5 worm cellular contexts compared by ENCODE assay signal in the genomic region with DNA sequence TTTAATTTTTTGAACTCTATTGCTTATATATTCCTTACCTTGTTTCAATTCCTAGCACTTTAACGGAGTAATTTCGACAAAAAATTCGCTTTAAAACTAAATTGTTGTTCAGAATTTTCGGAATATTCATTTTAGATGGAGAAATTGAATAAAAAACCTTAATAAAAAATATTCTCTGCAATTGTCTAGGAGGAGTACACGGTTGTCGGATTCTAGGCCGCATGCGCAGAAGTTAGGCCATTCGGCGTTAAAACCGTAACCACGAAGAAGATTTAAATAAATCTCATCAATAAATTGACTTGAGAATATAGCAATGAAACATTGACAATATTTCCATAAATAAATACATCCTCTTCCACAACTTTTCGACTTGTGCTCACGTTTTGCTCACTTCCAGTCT.
A peak's percentile ranks its signal among the peaks of the same experiment; 100 is the strongest.
TF ChIP-seq lines count a peak whose summit lies in the region.

A gene (minus strand): TSS at position 151 of the 400 bp plus-strand sequence.
A gene (plus strand): TSS at position 240 of the 400 bp plus-strand sequence.

TF ChIP-seq in whole organism, L1 larva, 84 proteins besides CTCF, POLR2A, EP300 and RAD21 (continues in another document):
- TF ChIP-seq elt-2 (tag; optimal IDR thresholded peaks at IDR 0.05; lab: Kevin White, UChicago), result peak; percentile 67
- no peak for TF ChIP-seq egl-13 (tag; optimal IDR thresholded peaks at IDR 0.05; lab: Kevin White, UChicago)
- no peak for TF ChIP-seq unc-30 (tag; optimal IDR thresholded peaks at IDR 0.05; lab: Kevin White, UChicago)
- peak; percentile 90 for TF ChIP-seq dsc-1 (tag; optimal IDR thresholded peaks at IDR 0.05; lab: Kevin White, UChicago)
- no peak for TF ChIP-seq sptf-1 (tag; optimal IDR thresholded peaks at IDR 0.05; lab: Kevin White, UChicago)
- TF ChIP-seq elt-3 (tag; optimal IDR thresholded peaks at IDR 0.05; lab: Kevin White, UChicago), result peak in 1 of 6 experiments; percentile 60
- peak; percentile 87 for TF ChIP-seq nhr-71 (tag; optimal IDR thresholded peaks at IDR 0.05; lab: Kevin White, UChicago)
- TF ChIP-seq irx-1 (tag; optimal IDR thresholded peaks at IDR 0.05; lab: Kevin White, UChicago), result peak; percentile 93
- TF ChIP-seq ztf-4 (tag; optimal IDR thresholded peaks at IDR 0.05; lab: Kevin White, UChicago), result no peak
- TF ChIP-seq alr-1 (tag; optimal IDR thresholded peaks at IDR 0.05; lab: Kevin White, UChicago; ENCODE audit: borderline replicate concordance), result no peak
- no peak for TF ChIP-seq nhr-237 (tag; optimal IDR thresholded peaks at IDR 0.05; lab: Kevin White, UChicago)
- TF ChIP-seq nhr-12 (tag; optimal IDR thresholded peaks at IDR 0.05; lab: Kevin White, UChicago), result no peak
- TF ChIP-seq efl-3 (GFP tag; optimal IDR thresholded peaks at IDR 0.05; lab: Kevin White, UChicago), result peak; percentile 54
- TF ChIP-seq fos-1 (tag; optimal IDR thresholded peaks at IDR 0.05; lab: Kevin White, UChicago), result no peak
- peak; percentile 46 for TF ChIP-seq unc-86 (tag; optimal IDR thresholded peaks at IDR 0.05; lab: Kevin White, UChicago)
- TF ChIP-seq swsn-7 (tag; optimal IDR thresholded peaks at IDR 0.05; lab: Kevin White, UChicago), result peak; percentile 83
- peak; percentile 92 for TF ChIP-seq ceh-90 (tag; optimal IDR thresholded peaks at IDR 0.05; lab: Kevin White, UChicago)

TF ChIP-seq in whole organism, L3 larva, 47 proteins besides CTCF, POLR2A, EP300 and RAD21 (continues in another document):
- TF ChIP-seq mdl-1 (tag; optimal IDR thresholded peaks at IDR 0.05; lab: Kevin White, UChicago) (no peak), nhr-77 (tag; optimal IDR thresholded peaks at IDR 0.05; lab: Kevin White, UChicago) (no peak), nhr-76 (tag; optimal IDR thresholded peaks at IDR 0.05; lab: Kevin White, UChicago) (no peak), pha-4 (tag; optimal IDR thresholded peaks at IDR 0.05; lab: Kevin White, UChicago) (peak; percentile 66), snpc-4 (tag; optimal IDR thresholded peaks at IDR 0.05; lab: Kevin White, UChicago) (peak; percentile 62), skn-1 (tag; optimal IDR thresholded peaks at IDR 0.05; lab: Kevin White, UChicago) (no peak), elt-2 (tag; optimal IDR thresholded peaks at IDR 0.05; lab: Kevin White, UChicago) (peak; percentile 41), sea-2 (GFP tag; optimal IDR thresholded peaks at IDR 0.05; lab: Kevin White, UChicago) (no peak), nhr-25 (tag; optimal IDR thresholded peaks at IDR 0.05; lab: Kevin White, UChicago) (peak; percentile 8), elt-3 (tag; optimal IDR thresholded peaks at IDR 0.05; lab: Kevin White, UChicago) (no peak), nfya-1 (tag; optimal IDR thresholded peaks at IDR 0.05; lab: Kevin White, UChicago; ENCODE audit: insufficient read depth) (peak; percentile 39), mml-1 (tag; optimal IDR thresholded peaks at IDR 0.05; lab: Kevin White, UChicago) (no peak), fkh-10 (GFP tag; optimal IDR thresholded peaks at IDR 0.05; lab: Kevin White, UChicago) (no peak), lin-39 (tag; optimal IDR thresholded peaks at IDR 0.05; lab: Kevin White, UChicago) (peak; percentile 16), ceh-28 (tag; optimal IDR thresholded peaks at IDR 0.05; lab: Kevin White, UChicago) (no peak), ztf-4 (tag; optimal IDR thresholded peaks at IDR 0.05; lab: Kevin White, UChicago) (no peak), lin-15B (tag; optimal IDR thresholded peaks at IDR 0.05; lab: Kevin White, UChicago) (peak; percentile 57), elt-1 (tag; optimal IDR thresholded peaks at IDR 0.05; lab: Kevin White, UChicago) (peak; percentile 8)

TF ChIP-seq in whole organism, early embryonic, 17 proteins besides CTCF, POLR2A, EP300 and RAD21:
- TF ChIP-seq tra-4 (tag; optimal IDR thresholded peaks at IDR 0.05; lab: Kevin White, UChicago), result peak; percentile 4
- TF ChIP-seq ceh-13 (GFP tag; optimal IDR thresholded peaks at IDR 0.05; lab: Kevin White, UChicago), result no peak
- TF ChIP-seq hnd-1 (tag; optimal IDR thresholded peaks at IDR 0.05; lab: Kevin White, UChicago), result no peak
- no peak for TF ChIP-seq aly-1 (tag; optimal IDR thresholded peaks at IDR 0.05; lab: Kevin White, UChicago)
- peak; percentile 31 for TF ChIP-seq F13C5.2 (tag; optimal IDR thresholded peaks at IDR 0.05; lab: Kevin White, UChicago)
- TF ChIP-seq ama-1 (optimal IDR thresholded peaks at IDR 0.05; lab: Kevin White, UChicago), result no peak
- TF ChIP-seq flt-1 (GFP tag; IDR thresholded peaks at IDR 0.05; lab: Robert Waterston, UW), result no peak
- TF ChIP-seq ceh-36 (tag; optimal IDR thresholded peaks at IDR 0.05; lab: Kevin White, UChicago), result no peak
- no peak for TF ChIP-seq B0310.2 (tag; optimal IDR thresholded peaks at IDR 0.05; lab: Kevin White, UChicago)
- no peak for TF ChIP-seq scrt-1 (GFP tag; IDR thresholded peaks at IDR 0.05; lab: Robert Waterston, UW)
- peak; percentile 60 for TF ChIP-seq tbx-37 (GFP tag; conservative IDR thresholded peaks at IDR 0.05; lab: Robert Waterston, UW)

TF ChIP-seq in whole organism, midembryonic, 9 proteins besides CTCF, POLR2A, EP300 and RAD21:
- TF ChIP-seq flt-1 (GFP tag; IDR thresholded peaks at IDR 0.05; lab: Robert Waterston, UW) (0 out of 2 replicates have a peak, but pooled peaks have one; percentile 10), T22C8.4 (GFP tag; IDR thresholded peaks at IDR 0.05; lab: Robert Waterston, UW) (no peak)

TF ChIP-seq in whole organism, young adult, 124 proteins besides CTCF, POLR2A, EP300 and RAD21 (continues in another document):
- TF ChIP-seq ama-1 (optimal IDR thresholded peaks at IDR 0.05; lab: Kevin White, UChicago) (no peak), ama-1 (GFP tag; optimal IDR thresholded peaks at IDR 0.05; lab: Kevin White, UChicago) (no peak), repo-1 (tag; optimal IDR thresholded peaks at IDR 0.05; lab: Kevin White, UChicago) (no peak), F23B12.7 (tag; optimal IDR thresholded peaks at IDR 0.05; lab: Kevin White, UChicago; ENCODE audit: insufficient read depth) (peak; percentile 16), cebp-2 (GFP tag; IDR thresholded peaks at IDR 0.05; lab: Robert Waterston, UW) (no peak), aptf-3 (GFP tag; IDR thresholded peaks at IDR 0.05; lab: Robert Waterston, UW) (no peak), dox-1 (GFP tag; IDR thresholded peaks at IDR 0.05; lab: Robert Waterston, UW) (0 out of 2 replicates have a peak, but pooled peaks have one; percentile 18), B0019.2 (GFP tag; conservative IDR thresholded peaks at IDR 0.05; lab: Robert Waterston, UW) (no peak), lin-35 (GFP tag; optimal IDR thresholded peaks at IDR 0.05; lab: Kevin White, UChicago) (peak in 1 of 3 experiments; percentile 30), lin-40 (tag; optimal IDR thresholded peaks at IDR 0.05; lab: Kevin White, UChicago) (peak; percentile 50), F57A8.1 (GFP tag; optimal IDR thresholded peaks at IDR 0.05; lab: Kevin White, UChicago) (no peak), pbrm-1 (GFP tag; IDR thresholded peaks at IDR 0.05; lab: Robert Waterston, UW) (no peak), hmg-1.2 (GFP tag; IDR thresholded peaks at IDR 0.05; lab: Robert Waterston, UW) (no peak), ZK185.1 (tag; optimal IDR thresholded peaks at IDR 0.05; lab: Kevin White, UChicago; ENCODE audit: poor library complexity, severe bottlenecking) (peak; percentile 76), unc-62 (GFP tag; optimal IDR thresholded peaks at IDR 0.05; lab: Kevin White, UChicago) (no peak), dpff-1 (tag; optimal IDR thresholded peaks at IDR 0.05; lab: Kevin White, UChicago) (no peak), madf-3 (GFP tag; IDR thresholded peaks at IDR 0.05; lab: Robert Waterston, UW) (no peak), ets-4 (GFP tag; optimal IDR thresholded peaks at IDR 0.05; lab: Kevin White, UChicago) (no peak), rec-8 (tag; optimal IDR thresholded peaks at IDR 0.05; lab: Kevin White, UChicago) (peak; percentile 28 to 34), Y95B8A.8 (GFP tag; IDR thresholded peaks at IDR 0.05; lab: Robert Waterston, UW) (no peak), mes-4 (tag; optimal IDR thresholded peaks at IDR 0.05; lab: Kevin White, UChicago) (no peak), unc-130 (GFP tag; optimal IDR thresholded peaks at IDR 0.05; lab: Kevin White, UChicago) (peak; percentile 82), somi-1 (GFP tag; optimal IDR thresholded peaks at IDR 0.05; lab: Kevin White, UChicago) (no peak), egl-44 (GFP tag; IDR thresholded peaks at IDR 0.05; lab: Robert Waterston, UW) (no peak), hsf-1 (GFP tag; IDR thresholded peaks at IDR 0.05; lab: Robert Waterston, UW) (no peak), lin-54 (GFP tag; optimal IDR thresholded peaks at IDR 0.05; lab: Kevin White, UChicago) (peak; percentile 50), mcd-1 (GFP tag; IDR thresholded peaks at IDR 0.05; lab: Robert Waterston, UW) (peak; percentile 68), ceh-100 (GFP tag; IDR thresholded peaks at IDR 0.05; lab: Robert Waterston, UW) (peak; percentile 43; the same call in 1 of the 2 replicates), B0336.3 (GFP tag; IDR thresholded peaks at IDR 0.05; lab: Robert Waterston, UW) (no peak), ztf-26 (tag; optimal IDR thresholded peaks at IDR 0.05; lab: Kevin White, UChicago) (no peak), tbx-9 (tag; optimal IDR thresholded peaks at IDR 0.05; lab: Kevin White, UChicago; ENCODE audit: borderline replicate concordance) (no peak), lsl-1 (GFP tag; optimal IDR thresholded peaks at IDR 0.05; lab: Kevin White, UChicago) (peak; percentile 19), snpc-3.4 (tag; optimal IDR thresholded peaks at IDR 0.05; lab: Kevin White, UChicago) (peak; percentile 18), C17E4.6 (GFP tag; IDR thresholded peaks at IDR 0.05; lab: Robert Waterston, UW) (no peak), madf-6 (GFP tag; IDR thresholded peaks at IDR 0.05; lab: Robert Waterston, UW) (peak; percentile 54), snpc-4 (GFP tag; optimal IDR thresholded peaks at IDR 0.05; lab: Kevin White, UChicago) (no peak), snpc-4 (tag; optimal IDR thresholded peaks at IDR 0.05; lab: Kevin White, UChicago) (peak in 2 of 4 experiments; percentile 32 to 54), ztf-28 (GFP tag; IDR thresholded peaks at IDR 0.05; lab: Robert Waterston, UW) (no peak), egrh-3 (GFP tag; IDR thresholded peaks at IDR 0.05; lab: Robert Waterston, UW) (no peak), die-1 (tag; optimal IDR thresholded peaks at IDR 0.05; lab: Kevin White, UChicago) (no peak), bed-2 (GFP tag; IDR thresholded peaks at IDR 0.05; lab: Robert Waterston, UW) (0 out of 2 replicates have a peak, but pooled peaks have one; percentile 42), K12H6.12 (tag; optimal IDR thresholded peaks at IDR 0.05; lab: Kevin White, UChicago) (peak; percentile 2), sdz-38 (tag; optimal IDR thresholded peaks at IDR 0.05; lab: Kevin White, UChicago) (no peak), F33H1.4 (GFP tag; IDR thresholded peaks at IDR 0.05; lab: Robert Waterston, UW) (peak; percentile 26; the same call in 1 of the 2 replicates), ceh-27 (GFP tag; optimal IDR thresholded peaks at IDR 0.05; lab: Kevin White, UChicago) (peak; percentile 52)
